Worm (Caenorhabditis elegans): ENCODE data around the gene fkb-4.
A peak's percentile ranks its signal among the peaks of the same experiment; 100 is the strongest.

The fkb-4 gene

ce11 chrV:12768946-12769345 is 18.0 kb downstream of the fkb-4 start, which contains the start of gene srt-43:
Gene srt-43, plus strand, starts transcription at chrV:12769246.
- TF ChIP-seq ccch-3 (GFP tag; optimal IDR thresholded peaks at IDR 0.05) (no peak), F37B4.10 (GFP tag; IDR thresholded peaks at IDR 0.05) (no peak), ZK185.1 (tag; optimal IDR thresholded peaks at IDR 0.05; ENCODE audit: poor library complexity, severe bottlenecking) (no peak), F39B2.1 (GFP tag; IDR thresholded peaks at IDR 0.05) (no peak), aptf-3 (GFP tag; IDR thresholded peaks at IDR 0.05) (no peak), Y79H2A.3 (GFP tag; conservative IDR thresholded peaks at IDR 0.05) (no peak), cebp-1 (GFP tag; IDR thresholded peaks at IDR 0.05) (no peak), cebp-1 (tag; optimal IDR thresholded peaks at IDR 0.05) (no peak), C17E4.6 (GFP tag; IDR thresholded peaks at IDR 0.05) (no peak), F57C9.4 (tag; optimal IDR thresholded peaks at IDR 0.05) (no peak), chd-7 (tag; optimal IDR thresholded peaks at IDR 0.05) (no peak), Y53F4B.3 (GFP tag; IDR thresholded peaks at IDR 0.05) (no peak), nhr-179 (tag; optimal IDR thresholded peaks at IDR 0.05) (no peak), ceh-79 (tag; optimal IDR thresholded peaks at IDR 0.05) (no peak)

- TF ChIP-seq madf-3 (GFP tag; IDR thresholded peaks at IDR 0.05) (no peak), xnd-1 (tag; optimal IDR thresholded peaks at IDR 0.05) (peak; percentile 10), C17E4.6 (GFP tag; IDR thresholded peaks at IDR 0.05) (no peak), K11D2.4 (GFP tag; IDR thresholded peaks at IDR 0.05) (no peak), ceh-91 (GFP tag; IDR thresholded peaks at IDR 0.05) (peak; percentile 61), T07F8.4 (tag; optimal IDR thresholded peaks at IDR 0.05) (no peak), lsl-1 (GFP tag; optimal IDR thresholded peaks at IDR 0.05) (peak; percentile 77), ztf-28 (GFP tag; IDR thresholded peaks at IDR 0.05) (no peak), nhr-179 (tag; optimal IDR thresholded peaks at IDR 0.05) (no peak), attf-5 (GFP tag; optimal IDR thresholded peaks at IDR 0.05) (no peak), efl-1 (GFP tag; optimal IDR thresholded peaks at IDR 0.05) (peak; percentile 91), D2030.7 (GFP tag; IDR thresholded peaks at IDR 0.05) (0 out of 2 replicates have a peak, but pooled peaks have one; percentile 35), sdz-38 (tag; optimal IDR thresholded peaks at IDR 0.05) (no peak), Y53F4B.3 (GFP tag; IDR thresholded peaks at IDR 0.05) (no peak), Y95B8A.8 (GFP tag; IDR thresholded peaks at IDR 0.05) (no peak), lir-1 (GFP tag; conservative IDR thresholded peaks at IDR 0.05) (no peak), tbp1 (GFP tag; optimal IDR thresholded peaks at IDR 0.05) (peak; percentile 15), attf-3 (GFP tag; conservative IDR thresholded peaks at IDR 0.05) (peak; percentile 64), B0019.2 (GFP tag; conservative IDR thresholded peaks at IDR 0.05) (no peak), F22D6.2 (tag; optimal IDR thresholded peaks at IDR 0.05) (no peak), F52B5.7 (tag; optimal IDR thresholded peaks at IDR 0.05) (no peak), F57C9.4 (tag; optimal IDR thresholded peaks at IDR 0.05) (no peak), F55B11.4 (tag; optimal IDR thresholded peaks at IDR 0.05; ENCODE audit: borderline replicate concordance, insufficient read depth) (no peak), cebp-1 (GFP tag; IDR thresholded peaks at IDR 0.05) (no peak), cebp-1 (tag; optimal IDR thresholded peaks at IDR 0.05) (peak; percentile 80), ceh-27 (GFP tag; optimal IDR thresholded peaks at IDR 0.05) (no peak), ama-1 (optimal IDR thresholded peaks at IDR 0.05) (no peak), ama-1 (GFP tag; optimal IDR thresholded peaks at IDR 0.05) (no peak), lin-26 (GFP tag; IDR thresholded peaks at IDR 0.05) (no peak), B0336.3 (GFP tag; IDR thresholded peaks at IDR 0.05) (no peak), zim-3 (tag; optimal IDR thresholded peaks at IDR 0.05) (no peak), aptf-2 (GFP tag; conservative IDR thresholded peaks at IDR 0.05) (no peak), Y56A3A.18 (GFP tag; IDR thresholded peaks at IDR 0.05) (no peak), chd-7 (tag; optimal IDR thresholded peaks at IDR 0.05) (no peak), K12H6.12 (tag; optimal IDR thresholded peaks at IDR 0.05) (no peak), mel-28 (tag; optimal IDR thresholded peaks at IDR 0.05; ENCODE audit: borderline replicate concordance) (no peak), ekl-4 (GFP tag; IDR thresholded peaks at IDR 0.05) (no peak), lsy-27 (tag; optimal IDR thresholded peaks at IDR 0.05; ENCODE audit: borderline replicate concordance, insufficient read depth) (no peak), snpc-1.3 (tag; optimal IDR thresholded peaks at IDR 0.05; ENCODE audit: insufficient read depth) (peak; percentile 71)
Measured at ce11 chrV:12763291-12763995, 23.5 kb downstream of the fkb-4 start, which contains the start of the genes abcf-1 and scc-3. Gene abcf-1, minus strand, starts transcription at chrV:12763375. Gene scc-3, plus strand, starts transcription at chrV:12763945.

Measured in whole organism, young adult.